Worm (Caenorhabditis elegans) whole organism, L3 larva: ENCODE measurements around the gene C09B8.4.

ENCODE experiments used
- R02D3.7 ChIP-seq: fragments of 150-350 bp; optimal IDR thresholded peaks from 2 replicates; lab custom pipeline; 2014; ENCODE audit warnings: missing biosample characterization, missing genetic modification characterization
- elt-2 ChIP-seq: sonication (generic microtip); optimal IDR thresholded peaks from 2 replicates; lab custom pipeline; 2016; ENCODE audit warnings: missing genetic modification reagents, mild to moderate bottlenecking, missing genetic modification characterization, missing compliant biosample characterization

DNA sequence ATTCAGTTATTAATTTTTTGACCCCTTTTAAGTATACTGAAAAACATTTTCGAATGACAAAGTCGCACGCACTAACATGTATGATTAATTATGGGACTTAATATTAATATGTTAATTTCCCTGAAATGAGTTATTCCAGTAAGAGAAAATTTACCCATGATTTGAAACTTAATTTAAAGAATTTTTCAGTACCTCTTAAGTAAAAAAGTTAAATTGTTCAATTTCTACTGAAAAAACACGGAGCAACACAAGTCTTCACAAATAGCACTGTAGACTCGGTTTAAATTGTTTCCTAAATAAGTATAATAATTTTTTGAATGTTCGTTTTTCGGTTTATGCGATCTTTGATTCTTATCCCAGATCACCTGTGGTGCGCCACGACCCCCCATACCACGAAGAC lies 17.3 kb downstream of the C09B8.4 start:
- TF ChIP-seq elt-2 (tag; lab: Kevin White, UChicago) (no peak), R02D3.7 (tag; lab: Kevin White, UChicago) (no peak)
